Fruit fly (Drosophila melanogaster) whole organism, embryonic: ENCODE data around the gene BOD1.

Experiments used
- Awh ChIP-seq: fragments of 200-800 bp; sonication (Bioruptor generic); IDR thresholded peaks from 2 replicates; pipeline ENCODE4, ENCODE4 v1.3.6; 2022; ENCODE audit warnings: missing biosample characterization, missing genetic modification characterization
- BtbVII ChIP-seq: fragments of 200-800 bp; sonication (Bioruptor generic); optimal IDR thresholded peaks from 3 replicates; lab custom pipeline; 2017; ENCODE audit warnings: missing biosample characterization, mild to moderate bottlenecking, missing genetic modification characterization
- CG1024 ChIP-seq: fragments of 200-800 bp; sonication (Bioruptor generic); IDR thresholded peaks from 2 replicates; pipeline ENCODE4 v1.3.6; 2022; ENCODE audit warnings: missing biosample characterization, missing genetic modification characterization
- CG11247 ChIP-seq: fragments of 200-800 bp; sonication (Bioruptor generic); IDR thresholded peaks from 2 replicates; pipeline ENCODE4 v1.3.6; 2022; ENCODE audit warnings: missing biosample characterization, missing genetic modification characterization
- CG11504 ChIP-seq: fragments of 200-800 bp; sonication (Bioruptor generic); optimal IDR thresholded peaks from 3 replicates; lab custom pipeline; 2019; ENCODE audit warnings: missing biosample characterization, mild to moderate bottlenecking, missing genetic modification characterization, moderate library complexity
- CG12071 ChIP-seq: fragments of 200-800 bp; sonication (Bioruptor generic); optimal IDR thresholded peaks from 3 replicates; lab custom pipeline; 2018; ENCODE audit warnings: missing biosample characterization, mild to moderate bottlenecking, missing genetic modification characterization
- CG12236 ChIP-seq: fragments of 200-800 bp; sonication (Bioruptor generic); optimal IDR thresholded peaks from 2 replicates; lab custom pipeline; 2016; ENCODE audit warnings: missing biosample characterization, missing genetic modification characterization
- CG14860 ChIP-seq: fragments of 200-800 bp; sonication (Bioruptor generic); IDR thresholded peaks from 3 replicates; pipeline ENCODE4 v1.3.6; 2022; ENCODE audit warnings: missing biosample characterization, missing genetic modification characterization; ENCODE audit not compliant: partially characterized antibody
- CG1603 ChIP-seq: fragments of 200-800 bp; sonication (Bioruptor generic); optimal IDR thresholded peaks from 2 replicates; lab custom pipeline; 2019; ENCODE audit warnings: missing biosample characterization, mild to moderate bottlenecking, missing genetic modification characterization, moderate library complexity
- CG17359 ChIP-seq: fragments of 200-800 bp; sonication (Bioruptor generic); optimal IDR thresholded peaks from 3 replicates; lab custom pipeline; 2018; ENCODE audit warnings: missing biosample characterization, mild to moderate bottlenecking, missing genetic modification characterization, moderate library complexity
- CG2129 ChIP-seq: fragments of 200-800 bp; sonication (Bioruptor generic); IDR thresholded peaks from 2 replicates; pipeline ENCODE4 v1.3.6; 2022; ENCODE audit warnings: missing biosample characterization, missing genetic modification characterization; ENCODE audit not compliant: partially characterized antibody
- CG30403 ChIP-seq: fragments of 200-800 bp; sonication (Bioruptor generic); optimal IDR thresholded peaks from 3 replicates; lab custom pipeline; 2016; ENCODE audit warnings: missing biosample characterization, missing genetic modification characterization
- CG32532 ChIP-seq: fragments of 200-800 bp; sonication (Bioruptor generic); IDR thresholded peaks from 2 replicates; pipeline ENCODE4 v1.3.6; 2022; ENCODE audit warnings: missing biosample characterization, missing genetic modification characterization
- CG34376 ChIP-seq: fragments of 200-800 bp; sonication (Bioruptor generic); optimal IDR thresholded peaks from 2 replicates; lab custom pipeline; 2018; ENCODE audit warnings: missing biosample characterization, mild to moderate bottlenecking, missing genetic modification characterization
- CG7987 ChIP-seq: fragments of 200-800 bp; sonication (Bioruptor generic); optimal IDR thresholded peaks from 2 replicates; lab custom pipeline; 2018; ENCODE audit warnings: missing biosample characterization, mild to moderate bottlenecking, missing genetic modification characterization, moderate library complexity
- CG8089 ChIP-seq: fragments of 200-800 bp; sonication (Bioruptor generic); optimal IDR thresholded peaks from 3 replicates; lab custom pipeline; 2016; ENCODE audit warnings: missing biosample characterization, missing genetic modification characterization
- CG8281 ChIP-seq: fragments of 200-800 bp; sonication (Bioruptor generic); optimal IDR thresholded peaks from 2 replicates; lab custom pipeline; 2018; ENCODE audit warnings: missing biosample characterization, mild to moderate bottlenecking, missing genetic modification characterization, moderate library complexity
- CG8290 ChIP-seq, 3 experiments: fragments of 200-800 bp; sonication (Bioruptor generic); optimal IDR thresholded peaks; 2 replicates each; lab custom pipeline; 2016 to 2019; ENCODE audit warnings: missing biosample characterization in 3 of 3, missing genetic modification characterization in 3 of 3, mild to moderate bottlenecking in 2 of 3, moderate library complexity in 1 of 3
- CG9817 ChIP-seq: fragments of 200-800 bp; sonication (Bioruptor generic); optimal IDR thresholded peaks from 2 replicates; lab custom pipeline; 2018; ENCODE audit warnings: missing biosample characterization, mild to moderate bottlenecking, missing genetic modification characterization, moderate library complexity
- Doc3 ChIP-seq: fragments of 200-800 bp; sonication (Bioruptor generic); IDR thresholded peaks from 3 replicates; pipeline ENCODE4 v1.3.6; 2022; ENCODE audit warnings: missing biosample characterization, missing genetic modification characterization; ENCODE audit not compliant: partially characterized antibody
- Dref ChIP-seq: fragments of 200-800 bp; sonication (Bioruptor generic); IDR thresholded peaks from 2 replicates; pipeline ENCODE4 v1.3.6; 2022; ENCODE audit warnings: missing biosample characterization, missing genetic modification characterization
- Drgx ChIP-seq: fragments of 200-800 bp; sonication (Bioruptor generic); IDR thresholded peaks from 2 replicates; pipeline ENCODE4 v1.3.6; 2022; ENCODE audit warnings: missing biosample characterization, missing genetic modification characterization
- E2f1 ChIP-seq: fragments of 200-800 bp; sonication (Bioruptor generic); IDR thresholded peaks from 2 replicates; pipeline ENCODE4 v1.3.6; 2022; ENCODE audit warnings: missing biosample characterization, missing genetic modification characterization
- H15 ChIP-seq: fragments of 200-800 bp; sonication (Bioruptor generic); IDR thresholded peaks from 3 replicates; pipeline ENCODE4 v1.3.6; 2022; ENCODE audit warnings: missing biosample characterization, missing genetic modification characterization
- MTF-1 ChIP-seq: fragments of 200-800 bp; sonication (Bioruptor generic); optimal IDR thresholded peaks from 2 replicates; lab custom pipeline; 2018; ENCODE audit warnings: missing biosample characterization, mild to moderate bottlenecking, missing genetic modification characterization, borderline replicate concordance
- Med ChIP-seq: fragments of 200-800 bp; sonication (Bioruptor generic); peaks from one replicate; lab custom pipeline; 2016; ENCODE audit warnings: missing biosample characterization, missing genetic modification characterization, mild to moderate bottlenecking, inconsistent platforms, moderate library complexity
- Nf-YB ChIP-seq: fragments of 200-800 bp; sonication (Bioruptor generic); optimal IDR thresholded peaks from 3 replicates; lab custom pipeline; 2019; ENCODE audit warnings: missing biosample characterization, mild to moderate bottlenecking, missing genetic modification characterization, moderate library complexity
- Sry-δ ChIP-seq: fragments of 200-800 bp; sonication (Bioruptor generic); optimal IDR thresholded peaks from 2 replicates; lab custom pipeline; 2016; ENCODE audit warnings: missing biosample characterization, missing genetic modification characterization
- bigmax ChIP-seq: fragments of 200-800 bp; sonication (Bioruptor generic); optimal IDR thresholded peaks from 2 replicates; lab custom pipeline; 2018; ENCODE audit warnings: missing biosample characterization, mild to moderate bottlenecking, missing genetic modification characterization
- chm ChIP-seq: fragments of 200-800 bp; sonication (Bioruptor generic); IDR thresholded peaks from 2 replicates; pipeline ENCODE4 v1.3.6; 2022; ENCODE audit warnings: missing biosample characterization, missing genetic modification characterization
- ci ChIP-seq: fragments of 200-800 bp; sonication (Bioruptor generic); IDR thresholded peaks from 3 replicates; pipeline ENCODE4 v1.3.6; 2022; ENCODE audit warnings: missing biosample characterization, missing genetic modification characterization
- disco-r ChIP-seq: fragments of 200-800 bp; sonication (Bioruptor generic); optimal IDR thresholded peaks from 2 replicates; lab custom pipeline; 2016; ENCODE audit warnings: missing biosample characterization, missing genetic modification characterization
- exex ChIP-seq: fragments of 200-800 bp; sonication (Bioruptor generic); optimal IDR thresholded peaks from 4 replicates; lab custom pipeline; 2018; ENCODE audit warnings: missing biosample characterization, mild to moderate bottlenecking, missing genetic modification characterization, moderate library complexity
- fd64A ChIP-seq: fragments of 200-800 bp; sonication (Bioruptor generic); optimal IDR thresholded peaks from 3 replicates; lab custom pipeline; 2018; ENCODE audit warnings: missing biosample characterization, mild to moderate bottlenecking, missing genetic modification characterization
- grn ChIP-seq: fragments of 200-800 bp; sonication (Bioruptor generic); optimal IDR thresholded peaks from 3 replicates; lab custom pipeline; 2017; ENCODE audit warnings: missing biosample characterization, missing genetic modification characterization
- kni ChIP-seq: fragments of 200-800 bp; sonication (Bioruptor generic); optimal IDR thresholded peaks from 3 replicates; lab custom pipeline; 2017; ENCODE audit warnings: mild to moderate bottlenecking, missing biosample characterization, missing genetic modification reagents, missing genetic modification characterization
- lilli ChIP-seq: fragments of 200-800 bp; sonication (Bioruptor generic); optimal IDR thresholded peaks from 3 replicates; lab custom pipeline; 2016; ENCODE audit warnings: missing biosample characterization, missing genetic modification characterization
- mirr ChIP-seq: fragments of 200-800 bp; sonication (Bioruptor generic); optimal IDR thresholded peaks from 3 replicates; lab custom pipeline; 2018; ENCODE audit warnings: missing biosample characterization, mild to moderate bottlenecking, missing genetic modification characterization
- otp ChIP-seq: fragments of 200-800 bp; sonication (Bioruptor generic); IDR thresholded peaks from 3 replicates; pipeline ENCODE4, ENCODE4 v1.3.6; 2022; ENCODE audit warnings: missing biosample characterization, missing genetic modification characterization
- rib ChIP-seq: fragments of 200-800 bp; sonication (Bioruptor generic); IDR thresholded peaks from 2 replicates; pipeline ENCODE4 v1.3.6; 2022; ENCODE audit warnings: missing biosample characterization, missing genetic modification characterization
- schlank ChIP-seq: fragments of 200-800 bp; sonication (Bioruptor generic); optimal IDR thresholded peaks from 2 replicates; lab custom pipeline; 2018; ENCODE audit warnings: missing biosample characterization, mild to moderate bottlenecking, missing genetic modification characterization
- seq ChIP-seq: fragments of 200-800 bp; sonication (Bioruptor generic); IDR thresholded peaks from 2 replicates; pipeline ENCODE4 v1.3.6; 2022; ENCODE audit warnings: missing biosample characterization, missing genetic modification characterization
- sob ChIP-seq: fragments of 200-800 bp; sonication (Bioruptor generic); IDR thresholded peaks from 2 replicates; pipeline ENCODE4 v1.3.6; 2022; ENCODE audit warnings: missing biosample characterization, missing genetic modification characterization
- sr ChIP-seq: fragments of 200-800 bp; sonication (Bioruptor generic); IDR thresholded peaks from 3 replicates; pipeline ENCODE4 v1.3.6; 2022; ENCODE audit warnings: missing biosample characterization, missing genetic modification characterization
- tll ChIP-seq, 2 experiments: fragments of 200-800 bp in 1 of 2; fragments of >200 bp in 1 of 2; sonication (Bioruptor generic) in 1 of 2; optimal IDR thresholded peaks; 2 replicates each; lab custom pipeline; 2017 to 2019; ENCODE audit warnings: missing biosample characterization in 2 of 2, missing genetic modification characterization in 2 of 2, mild to moderate bottlenecking in 1 of 2, moderate library complexity in 1 of 2
- ttk ChIP-seq: fragments of 200-800 bp; sonication (Bioruptor generic); IDR thresholded peaks from 2 replicates; pipeline ENCODE4 v2.1.2; 2022; ENCODE audit warnings: missing biosample characterization, missing genetic modification characterization
- usp ChIP-seq: fragments of >200 bp; optimal IDR thresholded peaks from 2 replicates; lab custom pipeline; 2017; ENCODE audit warnings: missing biosample characterization, missing genetic modification characterization
- wek ChIP-seq: fragments of 200-800 bp; sonication (Bioruptor generic); optimal IDR thresholded peaks from 3 replicates; lab custom pipeline; 2018; ENCODE audit warnings: missing biosample characterization, mild to moderate bottlenecking, missing genetic modification characterization, moderate library complexity

Gene BOD1

dm6 chr3R:27986794-27987193, 48.7 kb downstream of the BOD1 start (continued):
- no peak for TF ChIP-seq CG8290 (GFP tag; optimal IDR thresholded peaks at IDR 0.05; lab: Kevin White, UChicago)
- TF ChIP-seq CG8290 (tag; optimal IDR thresholded peaks at IDR 0.05; lab: Kevin White, UChicago): peak in 1 of 2 experiments; percentile 51
- no peak for TF ChIP-seq tll (GFP tag; optimal IDR thresholded peaks at IDR 0.05; lab: Kevin White, UChicago)
- TF ChIP-seq CG14860 (GFP tag; lab: Robert Waterston, UW): no peak
- peak; percentile 29 for TF ChIP-seq CG12071 (GFP tag; lab: Kevin White, UChicago)
- TF ChIP-seq usp (GFP tag; lab: Kevin White, UChicago): no peak
- no peak for TF ChIP-seq disco-r (GFP tag; lab: Kevin White, UChicago)
- TF ChIP-seq CG34376: peak; percentile 50
- TF ChIP-seq CG30403 (GFP tag; lab: Kevin White, UChicago): no peak
- TF ChIP-seq CG9817 (tag; lab: Kevin White, UChicago): peak; percentile 6
- peak; percentile 27 for TF ChIP-seq CG1603 (tag; lab: Kevin White, UChicago)
- no peak for TF ChIP-seq Nf-YB (GFP tag; lab: Kevin White, UChicago)
- no peak for TF ChIP-seq lilli (GFP tag; lab: Kevin White, UChicago)
- TF ChIP-seq Med (GFP tag; lab: Kevin White, UChicago): peak; percentile 54
- TF ChIP-seq MTF-1: peak; percentile 1
- no peak for TF ChIP-seq CG8281 (tag; lab: Kevin White, UChicago)
- 0 out of 2 replicates have a peak, but pooled peaks have one; percentile 27 for TF ChIP-seq CG11247 (GFP tag; lab: Robert Waterston, UW)
- peak; percentile 0 for TF ChIP-seq CG8089 (GFP tag; lab: Kevin White, UChicago)
- TF ChIP-seq fd64A: peak; percentile 45
- TF ChIP-seq sr: no peak
- TF ChIP-seq H15 (GFP tag; lab: Robert Waterston, UW): no peak
- TF ChIP-seq Sry-δ (GFP tag; lab: Kevin White, UChicago): no peak
- peak; percentile 33 for TF ChIP-seq BtbVII (GFP tag; lab: Kevin White, UChicago)
- 0 out of 2 replicates have a peak, but pooled peaks have one; percentile 8 for TF ChIP-seq Awh
- peak; percentile 28 for TF ChIP-seq sob (GFP tag; lab: Robert Waterston, UW)
- TF ChIP-seq CG2129 (GFP tag; lab: Robert Waterston, UW): no peak
- TF ChIP-seq exex (tag; lab: Kevin White, UChicago): peak; percentile 47
- TF ChIP-seq Drgx (GFP tag; lab: Robert Waterston, UW): no peak
- peak; percentile 10 for TF ChIP-seq schlank
- no peak for TF ChIP-seq CG12236 (GFP tag; lab: Kevin White, UChicago)
- no peak for TF ChIP-seq CG32532
- peak; percentile 65 for TF ChIP-seq kni (GFP tag; lab: Kevin White, UChicago)
- peak; percentile 24; the same call in 1 of the 3 replicates for TF ChIP-seq ci (GFP tag; lab: Robert Waterston, UW)
- no peak for TF ChIP-seq CG1024
- TF ChIP-seq Dref: no peak
- no peak for TF ChIP-seq ttk (GFP tag; lab: Robert Waterston, UW)
- TF ChIP-seq mirr (GFP tag; lab: Kevin White, UChicago): peak; percentile 90
- 0 out of 2 replicates have a peak, but pooled peaks have one; percentile 35 for TF ChIP-seq rib (GFP tag; lab: Robert Waterston, UW)
- TF ChIP-seq otp (GFP tag; lab: Robert Waterston, UW): peak; percentile 49; the same call in 1 of the 3 replicates
- TF ChIP-seq Doc3 (GFP tag; lab: Robert Waterston, UW): no peak
- TF ChIP-seq E2f1 (GFP tag; lab: Robert Waterston, UW): no peak
- TF ChIP-seq CG11504 (tag; lab: Kevin White, UChicago): no peak
- TF ChIP-seq CG7987 (GFP tag; lab: Kevin White, UChicago): peak; percentile 35
- TF ChIP-seq bigmax (GFP tag; lab: Kevin White, UChicago): peak; percentile 2
- TF ChIP-seq grn: peak; percentile 45
- TF ChIP-seq wek (GFP tag; lab: Kevin White, UChicago): no peak
- TF ChIP-seq seq (GFP tag; lab: Robert Waterston, UW): peak; percentile 27; the same call in 1 of the 2 replicates
- 0 out of 2 replicates have a peak, but pooled peaks have one; percentile 16 for TF ChIP-seq chm (GFP tag; lab: Robert Waterston, UW)
- no peak for TF ChIP-seq CG17359
